Worm (Caenorhabditis elegans) whole organism, mixed stage, embryonic: ENCODE results near the gene K10D11.4.

Source experiments
- M03D4.4 ChIP-seq: sonication (generic microtip); optimal IDR thresholded peaks from 2 replicates; lab custom pipeline; 2017; ENCODE audit warnings: mild to moderate bottlenecking, missing genetic modification characterization, missing compliant biosample characterization
- bed-3 ChIP-seq: fragments of 200-800 bp; sonication (Bioruptor generic); optimal IDR thresholded peaks from 3 replicates; lab custom pipeline; 2018; ENCODE audit warnings: mild to moderate bottlenecking, missing genetic modification characterization, moderate library complexity, missing compliant biosample characterization
- blmp-1 ChIP-seq: fragments of 150-350 bp; optimal IDR thresholded peaks from 2 replicates; lab custom pipeline; 2014; ENCODE audit warnings: missing biosample characterization, missing genetic modification characterization
- ceh-39 ChIP-seq: fragments of 150-350 bp; optimal IDR thresholded peaks from 2 replicates; lab custom pipeline; 2014; ENCODE audit warnings: missing biosample characterization, missing genetic modification characterization
- ceh-43 ChIP-seq: fragments of 200-800 bp; sonication (Bioruptor generic); optimal IDR thresholded peaks from 2 replicates; lab custom pipeline; 2018; ENCODE audit warnings: mild to moderate bottlenecking, missing genetic modification characterization, moderate library complexity, missing compliant biosample characterization
- ces-1 ChIP-seq: fragments of 150-350 bp; optimal IDR thresholded peaks from 2 replicates; lab custom pipeline; 2014; ENCODE audit warnings: missing biosample characterization, missing genetic modification reagents, missing genetic modification characterization
- cnd-1 ChIP-seq: fragments of 200-800 bp; sonication (Bioruptor generic); optimal IDR thresholded peaks from 2 replicates; lab custom pipeline; 2018; ENCODE audit warnings: mild to moderate bottlenecking, missing genetic modification characterization, missing compliant biosample characterization
- drap-1 ChIP-seq: fragments of 200-800 bp; sonication (Bioruptor generic); optimal IDR thresholded peaks from 3 replicates; lab custom pipeline; 2018; ENCODE audit warnings: mild to moderate bottlenecking, missing genetic modification characterization, missing compliant biosample characterization
- elt-1 ChIP-seq: sonication (generic microtip); optimal IDR thresholded peaks from 2 replicates; lab custom pipeline; 2017; ENCODE audit warnings: missing genetic modification characterization, mild to moderate bottlenecking, missing compliant biosample characterization, antibody characterized with exemption, moderate library complexity, borderline replicate concordance; ENCODE audit not compliant: insufficient read depth
- elt-3 ChIP-seq: fragments of 150-350 bp; optimal IDR thresholded peaks from 2 replicates; lab custom pipeline; 2014; ENCODE audit warnings: missing biosample characterization, missing genetic modification characterization
- flh-1 ChIP-seq: fragments of 200-800 bp; sonication (Bioruptor generic); optimal IDR thresholded peaks from 2 replicates; lab custom pipeline; 2018; ENCODE audit warnings: mild to moderate bottlenecking, missing genetic modification characterization, moderate library complexity, missing compliant biosample characterization
- ham-2 ChIP-seq: fragments of 200-800 bp; sonication (Bioruptor generic); optimal IDR thresholded peaks from 2 replicates; lab custom pipeline; 2018; ENCODE audit warnings: mild to moderate bottlenecking, missing genetic modification characterization, missing compliant biosample characterization
- hlh-1 ChIP-seq: fragments of 150-350 bp; optimal IDR thresholded peaks from 2 replicates; lab custom pipeline; 2014; ENCODE audit warnings: missing biosample characterization, missing genetic modification reagents, missing genetic modification characterization
- lin-13 ChIP-seq: fragments of 150-350 bp; optimal IDR thresholded peaks from 2 replicates; lab custom pipeline; 2014; ENCODE audit warnings: missing biosample characterization, missing genetic modification characterization
- lin-32 ChIP-seq: fragments of 200-800 bp; sonication (Bioruptor generic); optimal IDR thresholded peaks from 2 replicates; lab custom pipeline; 2018; ENCODE audit warnings: mild to moderate bottlenecking, missing genetic modification characterization, missing compliant biosample characterization
- lsy-2 ChIP-seq: fragments of 150-350 bp; optimal IDR thresholded peaks from 2 replicates; lab custom pipeline; 2014; ENCODE audit warnings: missing biosample characterization, missing genetic modification characterization
- mep-1 ChIP-seq: fragments of 150-350 bp; optimal IDR thresholded peaks from 2 replicates; lab custom pipeline; 2017; ENCODE audit warnings: missing biosample characterization, missing genetic modification reagents, missing genetic modification characterization, inconsistent platforms
- mls-2 ChIP-seq: sonication (generic microtip); optimal IDR thresholded peaks from 2 replicates; lab custom pipeline; 2016; ENCODE audit warnings: mild to moderate bottlenecking, missing genetic modification characterization, moderate library complexity, missing compliant biosample characterization
- nhr-12 ChIP-seq: fragments of 150-350 bp; optimal IDR thresholded peaks from 2 replicates; lab custom pipeline; 2014; ENCODE audit warnings: missing biosample characterization, missing genetic modification characterization
- nhr-2 ChIP-seq: fragments of 150-350 bp; optimal IDR thresholded peaks from 2 replicates; lab custom pipeline; 2014; ENCODE audit warnings: missing biosample characterization, missing genetic modification characterization
- nhr-237 ChIP-seq: fragments of 150-350 bp; optimal IDR thresholded peaks from 2 replicates; lab custom pipeline; 2014; ENCODE audit warnings: missing biosample characterization, missing genetic modification characterization
- nhr-28 ChIP-seq: fragments of 150-350 bp; optimal IDR thresholded peaks from 2 replicates; lab custom pipeline; 2014; ENCODE audit warnings: missing biosample characterization, missing genetic modification characterization
- nhr-76 ChIP-seq: sonication (generic microtip); optimal IDR thresholded peaks from 2 replicates; lab custom pipeline; 2017; ENCODE audit warnings: missing biosample characterization, missing genetic modification characterization
- pha-4 ChIP-seq: fragments of 150-350 bp; optimal IDR thresholded peaks from 2 replicates; lab custom pipeline; 2018; ENCODE audit warnings: missing biosample characterization, missing genetic modification reagents, missing genetic modification characterization
- sem-2 ChIP-seq: fragments of 200-800 bp; sonication (Bioruptor generic); optimal IDR thresholded peaks from 2 replicates; lab custom pipeline; 2018; ENCODE audit warnings: mild to moderate bottlenecking, missing genetic modification characterization, missing compliant biosample characterization
- snpc-4 ChIP-seq: fragments of 150-350 bp; optimal IDR thresholded peaks from 2 replicates; lab custom pipeline; 2014; ENCODE audit warnings: missing biosample characterization, missing genetic modification characterization
- sptf-1 ChIP-seq: sonication (generic microtip); optimal IDR thresholded peaks from 2 replicates; lab custom pipeline; 2017; ENCODE audit warnings: mild to moderate bottlenecking, missing genetic modification characterization, moderate library complexity, missing compliant biosample characterization
- tbx-8 ChIP-seq: fragments of 200-800 bp; sonication (Bioruptor generic); optimal IDR thresholded peaks from 2 replicates; lab custom pipeline; 2018; ENCODE audit warnings: mild to moderate bottlenecking, missing genetic modification characterization, moderate library complexity, missing compliant biosample characterization
- unc-120 ChIP-seq: sonication (generic microtip); optimal IDR thresholded peaks from 2 replicates; lab custom pipeline; 2017; ENCODE audit warnings: missing genetic modification characterization, missing compliant biosample characterization; ENCODE audit not compliant: poor library complexity, severe bottlenecking
- unc-39 ChIP-seq: fragments of 150-350 bp; optimal IDR thresholded peaks from 2 replicates; lab custom pipeline; 2014; ENCODE audit warnings: missing biosample characterization, missing genetic modification characterization
- zip-8 ChIP-seq: fragments of 150-350 bp; optimal IDR thresholded peaks from 2 replicates; lab custom pipeline; 2014; ENCODE audit warnings: missing biosample characterization, missing genetic modification characterization
- ztf-11 ChIP-seq: fragments of 150-350 bp; optimal IDR thresholded peaks from 2 replicates; lab custom pipeline; 2014; ENCODE audit warnings: missing biosample characterization, missing genetic modification characterization

The K10D11.4 gene

DNA sequence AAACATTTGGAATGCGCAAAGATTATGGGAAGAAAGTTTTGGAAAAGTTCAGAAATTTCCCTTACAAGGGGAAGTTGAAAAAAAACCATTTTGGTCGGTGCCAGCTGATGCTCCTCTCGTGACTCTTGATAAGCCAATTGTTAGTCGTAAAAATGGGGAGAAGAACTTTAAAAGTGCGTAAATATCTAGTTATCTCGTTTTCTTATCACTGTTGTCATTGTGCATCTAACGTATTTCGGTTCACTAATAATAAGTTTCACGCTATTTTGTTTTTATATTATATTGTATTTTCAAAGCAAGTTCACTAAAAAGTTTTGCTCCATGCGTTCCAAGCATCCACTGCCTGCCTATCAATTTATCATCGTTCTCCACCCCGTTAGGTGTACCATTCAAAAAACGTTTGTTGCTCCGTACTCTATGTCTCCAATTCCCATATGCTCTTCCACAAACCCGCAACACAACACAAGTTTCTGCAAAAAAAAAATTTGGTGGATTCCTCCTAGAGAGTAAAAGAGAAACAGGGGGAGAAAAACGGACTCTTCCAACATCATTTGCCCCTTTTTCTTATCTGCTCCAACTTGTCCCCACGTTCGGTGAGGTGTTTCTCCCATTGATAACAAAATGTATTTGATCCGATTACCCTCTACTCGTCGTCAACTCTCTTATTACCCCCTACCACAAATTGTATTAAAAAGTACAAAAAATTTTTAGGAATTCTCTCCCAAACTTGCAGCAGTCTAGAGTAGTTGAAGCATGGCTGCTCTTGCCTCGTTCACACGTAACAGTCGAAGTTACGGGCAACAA is 14.3 kb upstream of the K10D11.4 start, which contains the start of gene mbk-2:
mbk-2 (plus strand) TSS at position 754 of the 804 bp plus-strand sequence.
- TF ChIP-seq pha-4 (tag; lab: Kevin White, UChicago): no peak
- TF ChIP-seq M03D4.4 (tag; lab: Kevin White, UChicago): no peak
- TF ChIP-seq lin-13 (tag; lab: Kevin White, UChicago): no peak
- TF ChIP-seq sem-2: no peak
- no peak for TF ChIP-seq cnd-1

- no peak for TF ChIP-seq ztf-11 (tag; lab: Kevin White, UChicago)
- peak; percentile 76 for TF ChIP-seq ham-2 (GFP tag; lab: Kevin White, UChicago)
- TF ChIP-seq hlh-1 (tag; lab: Kevin White, UChicago): no peak
- no peak for TF ChIP-seq snpc-4
- TF ChIP-seq cnd-1: no peak
- no peak for TF ChIP-seq lin-32
- peak; percentile 23 for TF ChIP-seq sptf-1
- TF ChIP-seq ceh-43 (GFP tag; lab: Kevin White, UChicago): no peak
- no peak for TF ChIP-seq flh-1 (GFP tag; lab: Kevin White, UChicago)
- peak; percentile 53 for TF ChIP-seq pha-4 (tag; lab: Kevin White, UChicago)
- TF ChIP-seq nhr-2 (tag; lab: Kevin White, UChicago): peak; percentile 68
- no peak for TF ChIP-seq drap-1 (GFP tag; lab: Kevin White, UChicago)
- no peak for TF ChIP-seq bed-3 (GFP tag; lab: Kevin White, UChicago)
- no peak for TF ChIP-seq ces-1 (GFP tag; lab: Kevin White, UChicago)
- no peak for TF ChIP-seq nhr-237
- TF ChIP-seq mep-1 (tag; lab: Kevin White, UChicago): no peak
- TF ChIP-seq, all 35 proteins: peak for 4
These were observed 4.8 kb upstream of the K10D11.4 start for ce11 chrIV:12999087-12999486.

ce11 chrIV:12997560-12997959 is 3.3 kb upstream of the K10D11.4 start:
- TF ChIP-seq tbx-8 (GFP tag; lab: Kevin White, UChicago) (no peak), nhr-237 (no peak), lin-32 (no peak), snpc-4 (no peak), ceh-43 (GFP tag; lab: Kevin White, UChicago) (no peak), sem-2 (no peak), blmp-1 (tag; lab: Kevin White, UChicago) (no peak), zip-8 (tag; lab: Kevin White, UChicago) (no peak), ceh-39 (tag; lab: Kevin White, UChicago) (no peak), nhr-28 (tag; lab: Kevin White, UChicago) (no peak), drap-1 (GFP tag; lab: Kevin White, UChicago) (no peak), elt-1 (tag; lab: Kevin White, UChicago) (no peak), bed-3 (GFP tag; lab: Kevin White, UChicago) (no peak), mls-2 (tag; lab: Kevin White, UChicago) (no peak), ztf-11 (tag; lab: Kevin White, UChicago) (no peak), lsy-2 (no peak)

- TF ChIP-seq unc-120 (tag; lab: Kevin White, UChicago) (no peak), nhr-12 (tag; lab: Kevin White, UChicago) (no peak), tbx-8 (GFP tag; lab: Kevin White, UChicago) (no peak), lin-32 (no peak), elt-3 (tag; lab: Kevin White, UChicago) (no peak), nhr-76 (tag; lab: Kevin White, UChicago) (no peak), cnd-1 (no peak), elt-1 (tag; lab: Kevin White, UChicago) (no peak), sptf-1 (no peak), ham-2 (GFP tag; lab: Kevin White, UChicago) (no peak), bed-3 (GFP tag; lab: Kevin White, UChicago) (no peak), unc-39 (tag; lab: Kevin White, UChicago) (no peak)
These were observed 1.6 kb upstream of the K10D11.4 start, which contains the start of gene K10D11.7 for ce11 chrIV:12995886-12996285. Gene K10D11.7 (minus strand): TSS chrIV:12995986.
